Fruit fly (Drosophila melanogaster) Kc167 (cell line): ENCODE measurements around the gene sturkopf.

ENCODE experiments used
- h ChIP-seq: fragments of >200 bp; optimal IDR thresholded peaks from 3 replicates; lab custom pipeline; 2018; ENCODE audit warnings: missing external identifiers
- insv ChIP-seq: fragments of >200 bp; optimal IDR thresholded peaks from 3 replicates; lab custom pipeline; 2018; ENCODE audit warnings: missing external identifiers
- psq ChIP-seq: fragments of >200 bp; optimal IDR thresholded peaks from 2 replicates; lab custom pipeline; 2017; ENCODE audit warnings: missing external identifiers

- TF ChIP-seq h (lab: Kevin White, UChicago) (no peak), psq (lab: Kevin White, UChicago) (no peak), insv (lab: Kevin White, UChicago) (no peak)
These were observed 35.1 kb upstream of the sturkopf start for dm6 chr3L:1348248-1348647.
